Worm (Caenorhabditis elegans): Measurements from ENCODE around the gene F29G6.1.

DNA sequence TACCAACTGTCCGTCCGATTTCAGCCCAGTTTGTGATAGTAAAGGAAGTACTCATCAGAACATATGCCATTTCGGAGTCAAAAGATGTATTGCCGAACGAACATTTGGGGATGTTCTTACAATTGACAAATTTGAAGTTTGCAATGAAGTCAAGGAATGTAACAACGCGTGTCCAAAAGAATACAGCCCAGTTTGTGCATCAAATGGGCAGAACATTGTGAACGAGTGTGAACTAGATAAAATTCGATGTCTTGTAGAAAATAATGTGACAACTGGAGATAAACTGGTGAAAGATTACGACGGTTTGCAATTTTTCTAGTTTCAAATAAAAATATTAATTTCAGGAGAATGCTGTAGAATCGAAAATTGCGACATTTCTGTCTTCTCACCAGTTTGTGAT, 5.8 kb downstream of the F29G6.1 start:
- TF ChIP-seq dve-1 (tag; optimal IDR thresholded peaks at IDR 0.05; ENCODE audit: insufficient read depth) (no peak), ZK546.5 (tag; optimal IDR thresholded peaks at IDR 0.05) (no peak), php-3 (GFP tag; IDR thresholded peaks at IDR 0.05) (no peak), arid-1 (GFP tag; conservative IDR thresholded peaks at IDR 0.05) (no peak), ceh-32 (tag; optimal IDR thresholded peaks at IDR 0.05; ENCODE audit: poor library complexity) (no peak)

Measured in whole organism, L4 larva.